Worm (Caenorhabditis elegans) whole organism, L1 larva: ENCODE data around the gene rga-9.

ENCODE experiments used
- elt-2 ChIP-seq: sonication (generic microtip); optimal IDR thresholded peaks from 2 replicates; lab custom pipeline; 2016; ENCODE audit warnings: missing genetic modification characterization, mild to moderate bottlenecking, inconsistent platforms, missing compliant biosample characterization, missing genetic modification reagents
- fos-1 ChIP-seq: fragments of 150-350 bp; optimal IDR thresholded peaks from 2 replicates; lab custom pipeline; 2014; ENCODE audit warnings: missing biosample characterization, missing genetic modification characterization
- snpc-4 ChIP-seq: fragments of 150-350 bp; optimal IDR thresholded peaks from 2 replicates; lab custom pipeline; 2014; ENCODE audit warnings: missing biosample characterization, missing genetic modification characterization
- unc-62 ChIP-seq: fragments of 150-350 bp; optimal IDR thresholded peaks from 2 replicates; lab custom pipeline; 2014; ENCODE audit warnings: missing biosample characterization, missing genetic modification reagents, missing genetic modification characterization
- vab-15 ChIP-seq: sonication (generic microtip); optimal IDR thresholded peaks from 2 replicates; lab custom pipeline; 2017; ENCODE audit warnings: missing genotype, mild to moderate bottlenecking, missing genetic modification characterization, missing compliant biosample characterization

ce11 chrII:15235597-15235996 is 32.4 kb upstream of the rga-9 start:
- TF ChIP-seq elt-2 (tag; lab: Kevin White, UChicago) (no peak), fos-1 (tag; lab: Kevin White, UChicago) (no peak), unc-62 (GFP tag; lab: Kevin White, UChicago) (no peak), vab-15 (tag; lab: Kevin White, UChicago) (no peak), snpc-4 (tag; lab: Kevin White, UChicago) (no peak)
